Fruit fly (Drosophila melanogaster): ENCODE results near the gene CG32161.

Gene CG32161

DNA sequence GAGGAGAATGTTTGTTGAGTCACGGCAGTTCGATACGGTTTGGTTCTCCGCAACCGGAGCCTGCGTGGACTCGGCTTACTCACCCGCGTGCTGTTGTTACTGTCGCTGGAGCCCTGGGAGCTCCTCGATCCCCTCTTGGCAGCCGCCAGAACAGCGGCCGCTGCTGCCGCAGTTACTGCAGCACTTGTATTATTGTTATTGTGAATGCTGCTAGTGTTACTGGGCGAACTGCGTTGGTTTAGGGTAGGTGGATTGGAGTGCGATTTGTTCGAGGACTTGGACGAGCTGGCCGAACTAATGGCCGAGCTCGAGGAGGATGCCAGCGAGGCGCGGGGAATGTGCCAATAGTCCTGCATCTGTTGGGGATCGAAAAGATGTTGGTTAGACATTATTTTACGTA, 35.5 kb upstream of the CG32161 start:
- no peak for TF ChIP-seq psq (optimal IDR thresholded peaks at IDR 0.05)
- no peak for TF ChIP-seq Myc (optimal IDR thresholded peaks at IDR 0.05)
- TF ChIP-seq Sin3A (optimal IDR thresholded peaks at IDR 0.05): no peak
- no peak for TF ChIP-seq insv (optimal IDR thresholded peaks at IDR 0.05)
- TF ChIP-seq h (optimal IDR thresholded peaks at IDR 0.05): no peak
- TF ChIP-seq ttk (optimal IDR thresholded peaks at IDR 0.05): no peak

- no peak for TF ChIP-seq psq (optimal IDR thresholded peaks at IDR 0.05)
- TF ChIP-seq insv (optimal IDR thresholded peaks at IDR 0.05): no peak
- no peak for TF ChIP-seq ttk (optimal IDR thresholded peaks at IDR 0.05)
These were observed 34.1 kb upstream of the CG32161 start for dm6 chr3L:16811908-16812307.

DNA sequence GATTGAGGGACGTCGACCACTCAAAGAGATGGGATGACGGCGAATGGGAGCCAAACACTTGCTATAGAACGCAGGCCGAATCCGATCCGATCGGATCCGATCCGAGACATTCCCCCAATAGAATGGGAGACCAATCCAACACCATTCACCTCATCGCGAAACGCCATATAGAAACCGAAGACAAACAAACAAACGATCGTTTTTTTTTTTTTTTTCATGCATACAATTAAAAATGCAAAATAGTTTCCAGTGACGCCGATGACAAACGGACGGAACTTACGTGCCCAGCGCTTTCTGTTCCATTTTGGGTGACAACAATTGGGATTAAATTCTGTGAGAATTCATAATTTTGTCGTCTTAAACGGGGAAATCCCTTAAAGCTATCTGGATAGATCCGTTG, 32.0 kb upstream of the CG32161 start:
- no peak for TF ChIP-seq h (optimal IDR thresholded peaks at IDR 0.05)
- TF ChIP-seq psq (optimal IDR thresholded peaks at IDR 0.05): no peak
- no peak for TF ChIP-seq Myc (optimal IDR thresholded peaks at IDR 0.05)
- no peak for TF ChIP-seq ttk (optimal IDR thresholded peaks at IDR 0.05)

DNA sequence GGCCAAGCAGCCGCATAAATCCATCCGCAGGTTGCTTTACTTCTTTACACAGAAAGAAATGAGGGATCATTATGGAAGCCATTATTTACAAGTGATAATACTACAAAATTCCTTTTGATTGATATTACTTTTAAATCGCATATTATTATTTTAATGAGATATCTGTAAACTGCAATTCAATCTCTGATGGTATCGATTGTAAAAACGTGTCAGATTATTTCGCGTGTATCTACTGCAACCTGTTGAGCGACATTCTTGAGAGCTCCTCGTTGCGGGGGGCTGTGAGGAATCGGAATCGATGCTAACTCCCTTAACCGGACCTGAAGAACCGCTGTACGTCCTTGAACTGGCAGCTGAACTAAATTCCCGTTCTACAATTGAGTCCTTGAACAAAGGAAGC, 28.0 kb upstream of the CG32161 start:
- TF ChIP-seq h (optimal IDR thresholded peaks at IDR 0.05): no peak

dm6 chr3L:16824725-16825124, 21.3 kb upstream of the CG32161 start:
- TF ChIP-seq h (optimal IDR thresholded peaks at IDR 0.05): no peak
- no peak for TF ChIP-seq Myc (optimal IDR thresholded peaks at IDR 0.05)
- TF ChIP-seq ttk (optimal IDR thresholded peaks at IDR 0.05): no peak
- TF ChIP-seq Sin3A (optimal IDR thresholded peaks at IDR 0.05): no peak
- no peak for TF ChIP-seq insv (optimal IDR thresholded peaks at IDR 0.05)
- no peak for TF ChIP-seq psq (optimal IDR thresholded peaks at IDR 0.05)

DNA sequence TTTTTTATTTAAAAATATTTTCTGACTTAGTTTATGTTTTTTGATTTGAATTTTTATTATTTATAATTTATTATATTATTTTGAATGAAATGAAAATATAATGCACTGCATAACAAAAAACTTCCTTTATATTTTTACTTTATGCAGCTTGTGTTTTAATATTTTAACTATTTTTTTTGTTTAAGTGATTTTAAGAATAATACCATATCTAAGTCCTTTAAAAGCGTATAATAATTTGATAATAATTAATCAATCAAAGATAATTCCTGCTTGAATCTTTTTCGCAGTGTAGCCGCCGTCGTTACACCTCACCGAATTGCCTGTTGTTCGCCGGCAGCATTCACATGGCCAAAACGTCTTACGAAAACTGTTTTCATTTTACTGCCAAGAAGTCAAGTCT, 20.8 kb upstream of the CG32161 start:
- TF ChIP-seq h (optimal IDR thresholded peaks at IDR 0.05) (no peak), ttk (optimal IDR thresholded peaks at IDR 0.05) (no peak), Myc (optimal IDR thresholded peaks at IDR 0.05) (no peak), Sin3A (optimal IDR thresholded peaks at IDR 0.05) (no peak), insv (optimal IDR thresholded peaks at IDR 0.05) (no peak), psq (optimal IDR thresholded peaks at IDR 0.05) (no peak)

- TF ChIP-seq Myc (optimal IDR thresholded peaks at IDR 0.05) (no peak), insv (optimal IDR thresholded peaks at IDR 0.05) (no peak), ttk (optimal IDR thresholded peaks at IDR 0.05) (no peak), h (optimal IDR thresholded peaks at IDR 0.05) (no peak)
These were observed 17.1 kb upstream of the CG32161 start, which contains the start of gene CG13024 for dm6 chr3L:16828967-16829366. TSS of gene CG13024 (minus strand) at chr3L:16829074.

- TF ChIP-seq Myc (optimal IDR thresholded peaks at IDR 0.05) (no peak), psq (optimal IDR thresholded peaks at IDR 0.05) (no peak), Sin3A (optimal IDR thresholded peaks at IDR 0.05) (no peak), h (optimal IDR thresholded peaks at IDR 0.05) (no peak), insv (optimal IDR thresholded peaks at IDR 0.05) (no peak), ttk (optimal IDR thresholded peaks at IDR 0.05) (no peak)
These were observed 16.0 kb upstream of the CG32161 start for dm6 chr3L:16829983-16830382.

dm6 chr3L:16836732-16837131, 9.3 kb upstream of the CG32161 start:
- TF ChIP-seq ttk (optimal IDR thresholded peaks at IDR 0.05) (no peak), Sin3A (optimal IDR thresholded peaks at IDR 0.05) (no peak), Myc (optimal IDR thresholded peaks at IDR 0.05) (no peak), psq (optimal IDR thresholded peaks at IDR 0.05) (no peak), h (optimal IDR thresholded peaks at IDR 0.05) (no peak), insv (optimal IDR thresholded peaks at IDR 0.05) (no peak)

DNA sequence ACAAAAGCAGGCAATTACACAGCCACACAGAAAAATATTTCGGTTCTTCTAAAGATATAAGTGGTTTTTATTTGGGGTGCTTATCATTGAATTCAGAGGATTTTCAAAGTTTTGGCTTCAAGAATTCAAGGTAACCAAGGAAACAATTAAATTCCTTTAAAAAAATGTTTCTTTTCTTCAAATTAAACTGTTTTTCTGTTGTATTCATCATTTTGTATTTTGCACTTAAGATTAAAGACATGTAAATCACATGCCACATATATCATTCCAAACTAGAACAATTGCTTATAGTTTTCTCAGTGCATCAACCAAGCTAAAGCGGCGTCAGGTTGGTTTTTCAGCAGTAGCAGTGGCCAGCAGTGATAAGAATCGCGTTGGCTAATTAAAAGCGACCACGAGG, 5.5 kb upstream of the CG32161 start:
- TF ChIP-seq Myc (optimal IDR thresholded peaks at IDR 0.05): no peak
- no peak for TF ChIP-seq psq (optimal IDR thresholded peaks at IDR 0.05)
- no peak for TF ChIP-seq insv (optimal IDR thresholded peaks at IDR 0.05)
- no peak for TF ChIP-seq h (optimal IDR thresholded peaks at IDR 0.05)
- TF ChIP-seq ttk (optimal IDR thresholded peaks at IDR 0.05): no peak
- TF ChIP-seq Sin3A (optimal IDR thresholded peaks at IDR 0.05): no peak

DNA sequence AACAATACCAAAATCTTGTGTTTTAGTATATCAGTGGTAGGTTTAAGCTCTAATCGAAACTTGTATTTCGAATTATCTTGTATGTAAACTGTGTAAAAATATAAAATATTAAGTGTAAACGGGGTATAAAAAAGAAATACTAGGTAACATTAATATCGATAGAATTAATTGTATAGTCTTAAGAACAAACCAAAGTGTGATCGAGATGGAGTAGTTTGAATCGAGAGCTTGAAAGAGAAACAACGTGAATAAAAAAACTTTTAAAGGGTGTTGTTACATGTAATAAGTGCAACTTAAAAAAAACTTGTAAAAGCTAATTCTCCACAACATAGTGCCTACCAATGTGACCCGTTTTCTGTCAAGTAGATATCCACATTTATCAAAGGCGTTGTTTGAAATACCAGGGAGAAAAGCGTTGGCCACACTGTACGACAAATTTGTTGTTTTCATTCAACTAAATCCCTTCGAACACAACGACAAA, 3.9 kb upstream of the CG32161 start, which contains the start of gene TSG101:
Gene TSG101 (plus strand): TSS at position 208 of the 481 bp plus-strand sequence.
- TF ChIP-seq h (optimal IDR thresholded peaks at IDR 0.05) (no peak), ttk (optimal IDR thresholded peaks at IDR 0.05) (no peak), Myc (optimal IDR thresholded peaks at IDR 0.05) (no peak), insv (optimal IDR thresholded peaks at IDR 0.05) (no peak)

- TF ChIP-seq h (optimal IDR thresholded peaks at IDR 0.05) (no peak), insv (optimal IDR thresholded peaks at IDR 0.05) (no peak), psq (optimal IDR thresholded peaks at IDR 0.05) (no peak)
These were observed 3.1 kb upstream of the CG32161 start for dm6 chr3L:16842952-16843351.

DNA sequence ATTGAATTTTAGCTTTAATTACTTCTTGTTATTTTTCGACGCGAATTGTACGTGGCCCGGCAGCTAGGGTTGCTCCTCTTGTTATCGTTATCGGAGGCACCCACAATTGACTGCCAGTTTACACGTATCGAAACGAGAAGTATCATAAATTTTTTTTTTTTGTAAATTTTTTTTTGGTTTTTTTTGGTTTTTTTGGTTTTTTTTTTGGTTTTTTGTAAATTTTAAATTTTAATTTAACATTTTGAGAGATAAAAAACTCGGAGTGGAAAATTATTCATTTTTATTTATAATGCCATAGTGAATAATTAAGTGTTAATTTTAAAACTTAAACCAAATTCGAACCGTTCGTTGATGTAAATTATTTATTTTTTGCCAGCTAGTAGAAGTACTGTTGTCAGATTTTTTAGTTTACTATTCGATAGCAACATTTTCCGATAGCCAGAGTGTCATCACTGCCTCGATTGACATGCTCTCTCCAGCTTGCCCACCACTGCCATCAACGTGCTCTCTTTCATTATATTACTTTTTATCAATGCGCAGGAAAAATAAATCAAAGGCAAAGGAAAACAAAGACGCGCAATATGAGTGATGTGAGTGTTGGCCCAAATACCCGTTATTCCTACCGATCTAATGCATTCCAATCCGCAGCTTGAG, 980 bp upstream of the CG32161 start, which contains the start of the genes kud and Zcchc7:
Gene kud (minus strand): TSS at position 72 of the 654 bp plus-strand sequence.
Gene Zcchc7 (plus strand): TSS at position 467 of the 654 bp plus-strand sequence.
- no peak for TF ChIP-seq Sin3A (optimal IDR thresholded peaks at IDR 0.05)
- TF ChIP-seq insv (optimal IDR thresholded peaks at IDR 0.05): no peak
- no peak for TF ChIP-seq psq (optimal IDR thresholded peaks at IDR 0.05)

DNA sequence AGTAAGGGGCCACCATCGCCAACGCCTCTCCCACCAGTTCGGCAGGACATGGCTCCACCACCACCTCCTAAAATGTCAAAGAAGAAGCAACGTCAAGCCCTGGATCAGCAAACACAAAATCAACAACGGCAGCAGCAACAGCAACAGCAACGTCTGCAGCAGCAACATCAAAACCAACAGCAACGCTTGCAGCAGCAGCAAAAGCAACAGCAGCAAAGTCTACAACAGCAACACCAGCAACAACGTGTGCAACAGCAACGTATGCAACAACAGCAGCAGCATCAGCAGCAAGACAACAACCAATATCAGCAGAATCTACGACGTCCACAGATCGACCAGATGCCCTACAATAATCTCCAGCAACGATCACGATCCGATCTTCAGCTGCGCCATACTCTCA, 5.5 kb downstream of the CG32161 start:
- no peak for TF ChIP-seq Sin3A (optimal IDR thresholded peaks at IDR 0.05)
- TF ChIP-seq insv (optimal IDR thresholded peaks at IDR 0.05): no peak
- TF ChIP-seq h (optimal IDR thresholded peaks at IDR 0.05): no peak
- TF ChIP-seq ttk (optimal IDR thresholded peaks at IDR 0.05): no peak
- no peak for TF ChIP-seq psq (optimal IDR thresholded peaks at IDR 0.05)
- no peak for TF ChIP-seq Myc (optimal IDR thresholded peaks at IDR 0.05)

Measured in Kc167 (cell line).